Worm (Caenorhabditis elegans): ENCODE data around the gene Y39A1A.16.

ce11 chrIII:10689057-10689456 lies 10.0 kb downstream of the Y39A1A.16 start, which contains the start of gene Y39A1A.31:
- TF ChIP-seq fos-1 (tag; optimal IDR thresholded peaks at IDR 0.05) (no peak), unc-62 (GFP tag; optimal IDR thresholded peaks at IDR 0.05) (no peak), lin-13 (GFP tag; optimal IDR thresholded peaks at IDR 0.05) (no peak), nhr-129 (tag; optimal IDR thresholded peaks at IDR 0.05) (no peak), ztf-11 (tag; optimal IDR thresholded peaks at IDR 0.05) (no peak), nhr-25 (tag; optimal IDR thresholded peaks at IDR 0.05) (no peak), snpc-4 (tag; optimal IDR thresholded peaks at IDR 0.05) (no peak), R02D3.7 (tag; optimal IDR thresholded peaks at IDR 0.05) (no peak), lsy-2 (tag; optimal IDR thresholded peaks at IDR 0.05) (no peak), egl-27 (tag; optimal IDR thresholded peaks at IDR 0.05) (no peak), zag-1 (tag; optimal IDR thresholded peaks at IDR 0.05) (no peak), skn-1 (tag; optimal IDR thresholded peaks at IDR 0.05) (no peak), nhr-10 (tag; optimal IDR thresholded peaks at IDR 0.05) (no peak), nhr-237 (tag; optimal IDR thresholded peaks at IDR 0.05) (no peak)
